Worm (Caenorhabditis elegans) whole organism, young adult: ENCODE results near the gene K02E11.7.

Experiments used
- B0261.1 ChIP-seq: sonication (generic microtip); optimal IDR thresholded peaks from 2 replicates; lab custom pipeline; 2016; ENCODE audit warnings: mild to moderate bottlenecking, missing genetic modification characterization, moderate library complexity, missing compliant biosample characterization
- C06A6.2 ChIP-seq: fragments of 200-800 bp; sonication (Bioruptor generic); conservative IDR thresholded peaks from 2 replicates; pipeline ENCODE4 v1.3.6; 2022; ENCODE audit warnings: missing genetic modification characterization, missing compliant biosample characterization
- F22D6.2 ChIP-seq: sonication (generic microtip); optimal IDR thresholded peaks from 2 replicates; lab custom pipeline; 2016; ENCODE audit warnings: mild to moderate bottlenecking, missing genetic modification characterization, missing compliant biosample characterization
- F23B12.7 ChIP-seq: sonication (generic microtip); optimal IDR thresholded peaks from 2 replicates; lab custom pipeline; 2017; ENCODE audit warnings: missing genetic modification characterization, mild to moderate bottlenecking, missing compliant biosample characterization, antibody characterized with exemption, moderate library complexity; ENCODE audit not compliant: insufficient read depth
- F49E8.2 ChIP-seq: sonication (generic microtip); optimal IDR thresholded peaks from 3 replicates; lab custom pipeline; 2017; ENCODE audit warnings: missing genetic modification characterization, mild to moderate bottlenecking, missing compliant biosample characterization, antibody characterized with exemption, moderate library complexity; ENCODE audit not compliant: insufficient read depth
- F57A8.1 ChIP-seq: fragments of 200-800 bp; sonication (Bioruptor generic); optimal IDR thresholded peaks from 2 replicates; lab custom pipeline; 2018; ENCODE audit warnings: mild to moderate bottlenecking, missing genetic modification characterization, moderate library complexity, missing compliant biosample characterization
- K11D2.4 ChIP-seq: fragments of 200-800 bp; sonication (Bioruptor generic); IDR thresholded peaks from 2 replicates; pipeline ENCODE4 v1.3.6; 2022; ENCODE audit warnings: missing genetic modification reagents, missing genetic modification characterization, missing compliant biosample characterization
- Y67H2A.10 ChIP-seq: fragments of 200-800 bp; sonication (Bioruptor generic); conservative IDR thresholded peaks from 2 replicates; pipeline ENCODE4 v1.3.6; 2022; ENCODE audit warnings: missing genetic modification reagents, missing genetic modification characterization, missing compliant biosample characterization
- Y79H2A.3 ChIP-seq: fragments of 200-800 bp; sonication (Bioruptor generic); conservative IDR thresholded peaks from 2 replicates; pipeline ENCODE4 v1.3.6; 2022; ENCODE audit warnings: missing genetic modification reagents, missing genetic modification characterization, missing compliant biosample characterization
- Y95B8A.8 ChIP-seq: fragments of 200-800 bp; sonication (Bioruptor generic); IDR thresholded peaks from 2 replicates; pipeline ENCODE4 v1.3.6; 2022; ENCODE audit warnings: missing genetic modification reagents, missing genetic modification characterization, missing compliant biosample characterization
- ZK185.1 ChIP-seq: sonication (generic microtip); optimal IDR thresholded peaks from 2 replicates; lab custom pipeline; 2016; ENCODE audit warnings: mild to moderate bottlenecking, missing genetic modification characterization, missing compliant biosample characterization; ENCODE audit not compliant: poor library complexity, severe bottlenecking
- aptf-2 ChIP-seq: fragments of 200-800 bp; sonication (Bioruptor generic); conservative IDR thresholded peaks from 2 replicates; pipeline ENCODE4 v1.3.6; 2022; ENCODE audit warnings: missing genetic modification reagents, missing genetic modification characterization, missing compliant biosample characterization
- ceh-40 ChIP-seq: fragments of 200-800 bp; sonication (Bioruptor generic); IDR thresholded peaks from 2 replicates; pipeline ENCODE4 v1.3.6; 2022; ENCODE audit warnings: missing genetic modification characterization, missing compliant biosample characterization
- egl-44 ChIP-seq: fragments of 200-800 bp; sonication (Bioruptor generic); IDR thresholded peaks from 2 replicates; pipeline ENCODE4 v1.3.6; 2022; ENCODE audit warnings: missing genetic modification reagents, missing genetic modification characterization, missing compliant biosample characterization
- fkh-3 ChIP-seq: sonication (generic microtip); optimal IDR thresholded peaks from 2 replicates; lab custom pipeline; 2016; ENCODE audit warnings: mild to moderate bottlenecking, missing genetic modification characterization, missing compliant biosample characterization
- him-1 ChIP-seq: sonication (generic microtip); optimal IDR thresholded peaks from 2 replicates; lab custom pipeline; 2016; ENCODE audit warnings: missing genotype, missing genetic modification reagents, missing genetic modification characterization, missing compliant biosample characterization
- hmg-1.2 ChIP-seq: fragments of 200-800 bp; sonication (Bioruptor generic); IDR thresholded peaks from 2 replicates; pipeline ENCODE4 v1.3.6; 2022; ENCODE audit warnings: missing genetic modification reagents, missing genetic modification characterization, missing compliant biosample characterization
- hrde-1 ChIP-seq: sonication (generic microtip); optimal IDR thresholded peaks from 2 replicates; lab custom pipeline; 2016; ENCODE audit warnings: missing genetic modification characterization, mild to moderate bottlenecking, missing compliant biosample characterization, moderate library complexity, missing genotype, missing genetic modification reagents, borderline replicate concordance
- let-607 ChIP-seq, 2 experiments: fragments of 200-800 bp in 1 of 2; sonication (Bioruptor generic) in 1 of 2; sonication (generic microtip) in 1 of 2; optimal IDR thresholded peaks; 2 replicates each; lab custom pipeline; 2016 to 2018; ENCODE audit warnings: mild to moderate bottlenecking in 2 of 2, missing compliant biosample characterization in 2 of 2, missing genetic modification characterization in 2 of 2, moderate library complexity in 2 of 2, missing genotype in 1 of 2
- lin-26 ChIP-seq: fragments of 200-800 bp; sonication (Bioruptor generic); IDR thresholded peaks from 2 replicates; pipeline ENCODE4 v1.3.6; 2022; ENCODE audit warnings: missing genetic modification reagents, missing genetic modification characterization, missing compliant biosample characterization
- madf-6 ChIP-seq: fragments of 200-800 bp; sonication (Bioruptor generic); IDR thresholded peaks from 2 replicates; pipeline ENCODE4 v1.3.6; 2022; ENCODE audit warnings: missing genetic modification reagents, missing genetic modification characterization, missing compliant biosample characterization
- mxl-1 ChIP-seq: sonication (generic microtip); optimal IDR thresholded peaks from 2 replicates; lab custom pipeline; 2016; ENCODE audit warnings: missing genetic modification characterization, missing compliant biosample characterization
- nhr-80 ChIP-seq: sonication (generic microtip); optimal IDR thresholded peaks from 2 replicates; lab custom pipeline; 2016; ENCODE audit warnings: missing genetic modification characterization, missing compliant biosample characterization
- rcor-1 ChIP-seq: fragments of 200-800 bp; sonication (Bioruptor generic); IDR thresholded peaks from 2 replicates; pipeline ENCODE4 v1.3.6; 2022; ENCODE audit warnings: missing genetic modification reagents, missing genetic modification characterization, missing compliant biosample characterization
- rec-8 ChIP-seq, 2 experiments: sonication (generic microtip); optimal IDR thresholded peaks; 2 replicates each; lab custom pipeline; 2016; ENCODE audit warnings: mild to moderate bottlenecking in 2 of 2, missing genetic modification characterization in 2 of 2, missing genetic modification reagents in 2 of 2, missing genotype in 2 of 2, missing biosample characterization in 1 of 2, missing compliant biosample characterization in 1 of 2, moderate library complexity in 1 of 2
- snpc-1.1 ChIP-seq: sonication (generic microtip); optimal IDR thresholded peaks from 2 replicates; lab custom pipeline; 2017; ENCODE audit warnings: missing genetic modification characterization, mild to moderate bottlenecking, missing compliant biosample characterization, antibody characterized with exemption, moderate library complexity, missing genotype, missing genetic modification reagents; ENCODE audit not compliant: insufficient read depth
- snpc-4 ChIP-seq, 5 experiments: fragments of 150-350 bp in 1 of 5; sonication (generic microtip) in 4 of 5; optimal IDR thresholded peaks; 2 replicates each; lab custom pipeline; 2014 to 2018; ENCODE audit warnings: missing genetic modification characterization in 5 of 5, missing biosample characterization in 3 of 5, antibody characterized with exemption in 2 of 5, mild to moderate bottlenecking in 2 of 5, missing compliant biosample characterization in 2 of 5, missing genotype in 2 of 5, moderate library complexity in 2 of 5, missing genetic modification reagents in 1 of 5
- tbp1 ChIP-seq: fragments of 200-800 bp; sonication (Bioruptor generic); optimal IDR thresholded peaks from 2 replicates; lab custom pipeline; 2018; ENCODE audit warnings: mild to moderate bottlenecking, missing genetic modification characterization, missing compliant biosample characterization
- ztf-18 ChIP-seq: sonication (generic microtip); optimal IDR thresholded peaks from 2 replicates; lab custom pipeline; 2016; ENCODE audit warnings: missing genotype, mild to moderate bottlenecking, missing genetic modification characterization, missing compliant biosample characterization
- ztf-25 ChIP-seq: fragments of 200-800 bp; sonication (Bioruptor generic); IDR thresholded peaks from 2 replicates; pipeline ENCODE4 v1.3.6; 2022; ENCODE audit warnings: missing genetic modification reagents, missing genetic modification characterization, missing compliant biosample characterization
- ztf-28 ChIP-seq: fragments of 200-800 bp; sonication (Bioruptor generic); IDR thresholded peaks from 2 replicates; pipeline ENCODE4 v1.3.6; 2022; ENCODE audit warnings: missing genetic modification reagents, missing genetic modification characterization, missing compliant biosample characterization
- ztf-3 ChIP-seq: fragments of 200-800 bp; sonication (Bioruptor generic); optimal IDR thresholded peaks from 2 replicates; lab custom pipeline; 2018; ENCODE audit warnings: mild to moderate bottlenecking, missing genetic modification characterization, missing compliant biosample characterization

Gene K02E11.7

ce11 chrV:14230788-14231583, 23.1 kb downstream of the K02E11.7 start (continued):
- no peak for TF ChIP-seq let-607 (tag; optimal IDR thresholded peaks at IDR 0.05; lab: Kevin White, UChicago)
- TF ChIP-seq lin-26, result peak; percentile 73; the same call in 1 of the 2 replicates
- TF ChIP-seq C06A6.2, result no peak
- no peak for TF ChIP-seq ZK185.1 (tag; lab: Kevin White, UChicago)
- no peak for TF ChIP-seq egl-44
- TF ChIP-seq B0261.1 (tag; lab: Kevin White, UChicago), result peak; percentile 69
- peak; percentile 88 for TF ChIP-seq tbp1 (GFP tag; lab: Kevin White, UChicago)
- 0 out of 2 replicates have a peak, but pooled peaks have one; percentile 37 for TF ChIP-seq ztf-25 (GFP tag; lab: Robert Waterston, UW)
- TF ChIP-seq him-1, result peak; percentile 4
- peak; percentile 49 for TF ChIP-seq snpc-1.1 (tag; lab: Kevin White, UChicago)
- peak; percentile 25; the same call in 1 of the 2 replicates for TF ChIP-seq hmg-1.2 (GFP tag; lab: Robert Waterston, UW)
- no peak for TF ChIP-seq F49E8.2 (tag; lab: Kevin White, UChicago)
- no peak for TF ChIP-seq K11D2.4 (GFP tag; lab: Robert Waterston, UW)
- TF ChIP-seq Y67H2A.10 (GFP tag; lab: Robert Waterston, UW), result no peak
- peak; percentile 73 for TF ChIP-seq F23B12.7 (tag; lab: Kevin White, UChicago)
- peak; percentile 39; the same call in 1 of the 2 replicates for TF ChIP-seq madf-6 (GFP tag; lab: Robert Waterston, UW)
- peak; percentile 7 for TF ChIP-seq mxl-1 (tag; lab: Kevin White, UChicago)
- no peak for TF ChIP-seq rec-8 (tag; optimal IDR thresholded peaks at IDR 0.05; lab: Kevin White, UChicago)
- TF ChIP-seq snpc-4 (GFP tag; optimal IDR thresholded peaks at IDR 0.05; lab: Kevin White, UChicago), result peak; percentile 0
- peak in 1 of 4 experiments; percentile 12 for TF ChIP-seq snpc-4 (tag; optimal IDR thresholded peaks at IDR 0.05; lab: Kevin White, UChicago)
- TF ChIP-seq, all 124 proteins: peak for 18

ce11 chrV:14226373-14226772, 27.7 kb downstream of the K02E11.7 start, which contains the start of gene nep-21:
Gene nep-21, minus strand, starts transcription at chrV:14226473.
- TF ChIP-seq mxl-1 (tag; lab: Kevin White, UChicago) (no peak), rec-8 (tag; optimal IDR thresholded peaks at IDR 0.05; lab: Kevin White, UChicago) (no peak), aptf-2 (no peak), Y79H2A.3 (GFP tag; lab: Robert Waterston, UW) (no peak), lin-26 (no peak)

ce11 chrV:14223141-14223540, 31.0 kb downstream of the K02E11.7 start:
- TF ChIP-seq nhr-80 (tag; lab: Kevin White, UChicago), result no peak
- TF ChIP-seq F22D6.2 (tag; lab: Kevin White, UChicago), result no peak
- TF ChIP-seq rcor-1 (GFP tag; lab: Robert Waterston, UW), result no peak
- no peak for TF ChIP-seq Y95B8A.8
- no peak for TF ChIP-seq ztf-3 (GFP tag; lab: Kevin White, UChicago)
- no peak for TF ChIP-seq let-607 (tag; optimal IDR thresholded peaks at IDR 0.05; lab: Kevin White, UChicago)
- no peak for TF ChIP-seq ztf-18 (tag; lab: Kevin White, UChicago)
- no peak for TF ChIP-seq hrde-1 (tag; lab: Kevin White, UChicago)
- no peak for TF ChIP-seq ceh-40 (GFP tag; lab: Robert Waterston, UW)
- TF ChIP-seq ztf-28 (GFP tag; lab: Robert Waterston, UW), result no peak
- no peak for TF ChIP-seq fkh-3
- no peak for TF ChIP-seq aptf-2
- no peak for TF ChIP-seq F57A8.1
- no peak for TF ChIP-seq him-1
